Worm (Caenorhabditis elegans) whole organism, L1 larva: ENCODE data around the gene T22B2.5.
A peak's percentile ranks its signal among the peaks of the same experiment; 100 is the strongest.

ENCODE experiments used
- C04F5.9 ChIP-seq: sonication (generic microtip); optimal IDR thresholded peaks from 2 replicates; lab custom pipeline; 2016; ENCODE audit warnings: missing genetic modification characterization, missing compliant biosample characterization
- alr-1 ChIP-seq: fragments of 200-800 bp; sonication (Bioruptor generic); optimal IDR thresholded peaks from 2 replicates; lab custom pipeline; 2018; ENCODE audit warnings: borderline replicate concordance, mild to moderate bottlenecking, missing genetic modification characterization, missing compliant biosample characterization
- ama-1 ChIP-seq: fragments of 150-350 bp; optimal IDR thresholded peaks from 2 replicates; lab custom pipeline; 2014
- ceh-8 ChIP-seq: fragments of 200-800 bp; sonication (Bioruptor generic); optimal IDR thresholded peaks from 2 replicates; lab custom pipeline; 2018; ENCODE audit warnings: mild to moderate bottlenecking, missing genetic modification characterization, moderate library complexity, missing compliant biosample characterization
- dsc-1 ChIP-seq: sonication (generic microtip); optimal IDR thresholded peaks from 2 replicates; lab custom pipeline; 2016; ENCODE audit warnings: mild to moderate bottlenecking, missing genetic modification characterization, missing compliant biosample characterization
- efl-1 ChIP-seq, 4 experiments: fragments of 150-350 bp; optimal IDR thresholded peaks in 3 of 4; peaks in 1 of 4; 1 replicate in 1 of 4; 2 replicates in 3 of 4; lab custom pipeline; 2014; ENCODE audit warnings: missing biosample characterization in 2 of 4, missing genetic modification characterization in 2 of 4, missing genetic modification reagents in 2 of 4
- efl-3 ChIP-seq: fragments of 200-800 bp; sonication (Bioruptor generic); optimal IDR thresholded peaks from 2 replicates; lab custom pipeline; 2018; ENCODE audit warnings: mild to moderate bottlenecking, missing genetic modification characterization, missing compliant biosample characterization
- egl-13 ChIP-seq: sonication (generic microtip); optimal IDR thresholded peaks from 2 replicates; lab custom pipeline; 2016; ENCODE audit warnings: missing genotype, missing genetic modification reagents, missing genetic modification characterization, missing compliant biosample characterization
- elt-2 ChIP-seq: sonication (generic microtip); optimal IDR thresholded peaks from 2 replicates; lab custom pipeline; 2016; ENCODE audit warnings: missing genetic modification characterization, mild to moderate bottlenecking, inconsistent platforms, missing compliant biosample characterization, missing genetic modification reagents
- fkh-10 ChIP-seq: sonication (generic microtip); optimal IDR thresholded peaks from 2 replicates; lab custom pipeline; 2017; ENCODE audit warnings: missing biosample characterization, missing genetic modification reagents, missing genetic modification characterization
- fkh-4 ChIP-seq: sonication (generic microtip); optimal IDR thresholded peaks from 2 replicates; lab custom pipeline; 2016; ENCODE audit warnings: missing compliant biosample characterization, missing genetic modification characterization, borderline replicate concordance
- fkh-8 ChIP-seq: sonication (generic microtip); optimal IDR thresholded peaks from 2 replicates; lab custom pipeline; 2016; ENCODE audit warnings: mild to moderate bottlenecking, missing genetic modification characterization, missing compliant biosample characterization
- lin-13 ChIP-seq: fragments of 150-350 bp; optimal IDR thresholded peaks from 2 replicates; lab custom pipeline; 2014; ENCODE audit warnings: missing biosample characterization, missing genetic modification reagents, missing genetic modification characterization
- lin-14 ChIP-seq: fragments of 200-800 bp; sonication (Bioruptor generic); optimal IDR thresholded peaks from 2 replicates; lab custom pipeline; 2018; ENCODE audit warnings: mild to moderate bottlenecking, missing genetic modification characterization, moderate library complexity, missing compliant biosample characterization
- lin-35 ChIP-seq, 2 experiments: fragments of 150-350 bp; optimal IDR thresholded peaks; 2 replicates each; lab custom pipeline; 2014; ENCODE audit warnings: missing biosample characterization in 2 of 2, missing genetic modification characterization in 2 of 2, missing genetic modification reagents in 2 of 2
- lin-39 ChIP-seq: fragments of 150-350 bp; optimal IDR thresholded peaks from 2 replicates; lab custom pipeline; 2014; ENCODE audit warnings: missing biosample characterization, missing genetic modification reagents, missing genetic modification characterization
- lsy-2 ChIP-seq, 2 experiments: fragments of 150-350 bp; optimal IDR thresholded peaks; 2 replicates each; lab custom pipeline; 2014; ENCODE audit warnings: missing biosample characterization in 2 of 2, missing genetic modification characterization in 2 of 2
- nhr-12 ChIP-seq: sonication (generic microtip); optimal IDR thresholded peaks from 2 replicates; lab custom pipeline; 2017; ENCODE audit warnings: missing biosample characterization, missing genetic modification characterization
- nhr-19 ChIP-seq: fragments of 200-800 bp; sonication (Bioruptor generic); conservative IDR thresholded peaks from 2 replicates; pipeline ENCODE4 v1.3.6; 2022; ENCODE audit warnings: missing genetic modification characterization, missing compliant biosample characterization
- nhr-71 ChIP-seq: sonication (generic microtip); optimal IDR thresholded peaks from 2 replicates; lab custom pipeline; 2016; ENCODE audit warnings: mild to moderate bottlenecking, missing genetic modification characterization, moderate library complexity, missing compliant biosample characterization
- nhr-77 ChIP-seq: fragments of 150-350 bp; optimal IDR thresholded peaks from 2 replicates; lab custom pipeline; 2014; ENCODE audit warnings: missing biosample characterization, missing genetic modification characterization
- nhr-90 ChIP-seq: sonication (generic microtip); optimal IDR thresholded peaks from 2 replicates; lab custom pipeline; 2016; ENCODE audit warnings: mild to moderate bottlenecking, missing genetic modification characterization, missing compliant biosample characterization; ENCODE audit not compliant: poor library complexity
- rnt-1 ChIP-seq: sonication (generic microtip); optimal IDR thresholded peaks from 2 replicates; lab custom pipeline; 2016; ENCODE audit warnings: mild to moderate bottlenecking, missing genetic modification characterization, moderate library complexity, missing compliant biosample characterization
- snu-23 ChIP-seq: sonication (generic microtip); optimal IDR thresholded peaks from 2 replicates; lab custom pipeline; 2016; ENCODE audit warnings: missing genetic modification characterization, missing compliant biosample characterization
- swsn-7 ChIP-seq: sonication (generic microtip); optimal IDR thresholded peaks from 2 replicates; lab custom pipeline; 2016; ENCODE audit warnings: missing genetic modification characterization, missing compliant biosample characterization
- tbx-2 ChIP-seq: sonication (generic microtip); optimal IDR thresholded peaks from 2 replicates; lab custom pipeline; 2016; ENCODE audit warnings: missing genetic modification characterization, missing compliant biosample characterization
- unc-130 ChIP-seq: fragments of 150-350 bp; optimal IDR thresholded peaks from 2 replicates; lab custom pipeline; 2017; ENCODE audit warnings: missing biosample characterization, missing genetic modification characterization, inconsistent platforms
- unc-30 ChIP-seq: sonication (generic microtip); optimal IDR thresholded peaks from 2 replicates; lab custom pipeline; 2017; ENCODE audit warnings: missing biosample characterization, missing genetic modification characterization
- unc-98 ChIP-seq: fragments of 200-800 bp; sonication (Bioruptor generic); IDR thresholded peaks from 2 replicates; pipeline ENCODE4 v1.3.6; 2022; ENCODE audit warnings: missing genetic modification characterization, missing compliant biosample characterization
- xbp-1 ChIP-seq: sonication (generic microtip); optimal IDR thresholded peaks from 2 replicates; lab custom pipeline; 2016; ENCODE audit warnings: missing genetic modification characterization, missing compliant biosample characterization
- zag-1 ChIP-seq: fragments of 150-350 bp; optimal IDR thresholded peaks from 2 replicates; lab custom pipeline; 2014; ENCODE audit warnings: missing biosample characterization, missing genetic modification characterization

The T22B2.5 gene

ce11 chrX:3904568-3904967 lies 6.6 kb downstream of the T22B2.5 start, which contains the start of gene sup-12:
TSS of gene sup-12 (plus strand) at chrX:3904584.
- peak; percentile 85 for TF ChIP-seq dsc-1 (tag; lab: Kevin White, UChicago)
- TF ChIP-seq xbp-1 (tag; lab: Kevin White, UChicago), result no peak
- peak; percentile 31 for TF ChIP-seq fkh-4

ce11 chrX:3901389-3901788 lies 9.8 kb downstream of the T22B2.5 start:
- peak; percentile 35 for TF ChIP-seq lin-14
- TF ChIP-seq xbp-1 (tag; lab: Kevin White, UChicago), result no peak
- TF ChIP-seq fkh-10 (GFP tag; lab: Kevin White, UChicago), result peak; percentile 96
- no peak for TF ChIP-seq fkh-8 (tag; lab: Kevin White, UChicago)
- no peak for TF ChIP-seq zag-1 (tag; lab: Kevin White, UChicago)
- TF ChIP-seq ama-1, result no peak
- TF ChIP-seq, all 84 proteins: peak for 2

ce11 chrX:3900715-3901114 lies 10.5 kb downstream of the T22B2.5 start:
- TF ChIP-seq alr-1, result no peak
- TF ChIP-seq nhr-19 (GFP tag; lab: Robert Waterston, UW), result peak; percentile 53
- TF ChIP-seq unc-130 (tag; lab: Kevin White, UChicago), result peak; percentile 13
- TF ChIP-seq swsn-7 (tag; lab: Kevin White, UChicago), result peak; percentile 1
- no peak for TF ChIP-seq C04F5.9 (tag; lab: Kevin White, UChicago)
- TF ChIP-seq snu-23 (GFP tag; lab: Kevin White, UChicago), result peak; percentile 34
- peak; percentile 62 for TF ChIP-seq lin-14
- peak; percentile 65 for TF ChIP-seq nhr-71 (tag; lab: Kevin White, UChicago)
- peak in 1 of 2 experiments; percentile 26 for TF ChIP-seq lsy-2 (tag; optimal IDR thresholded peaks at IDR 0.05; lab: Kevin White, UChicago)
- peak; percentile 82 for TF ChIP-seq rnt-1 (tag; lab: Kevin White, UChicago)
- TF ChIP-seq, all 84 proteins: peak for 8

ce11 chrX:3898255-3899177 lies 12.7 kb downstream of the T22B2.5 start:
- TF ChIP-seq unc-30 (peak; percentile 63), fkh-8 (tag; lab: Kevin White, UChicago) (peak; percentile 23), lin-14 (peak; percentile 8), efl-1 (optimal IDR thresholded peaks at IDR 0.05; lab: Kevin White, UChicago) (no peak), efl-1 (GFP tag; optimal IDR thresholded peaks at IDR 0.05 in 1 of 2; lab: Kevin White, UChicago) (peak in 1 of 2 experiments; percentile 77), nhr-77 (no peak), efl-3 (GFP tag; lab: Kevin White, UChicago) (no peak), rnt-1 (tag; lab: Kevin White, UChicago) (peak; percentile 4)
- TF ChIP-seq, all 84 proteins: peak for 5

- TF ChIP-seq unc-98 (GFP tag; lab: Robert Waterston, UW), result no peak
- TF ChIP-seq nhr-90, result no peak
- TF ChIP-seq lin-35 (GFP tag; optimal IDR thresholded peaks at IDR 0.05; lab: Kevin White, UChicago), result no peak
These were observed 15.6 kb downstream of the T22B2.5 start, which contains the start of gene F47F2.3 for ce11 chrX:3895577-3895976. TSS of gene F47F2.3 (minus strand) at chrX:3895677.

- no peak for TF ChIP-seq ceh-8 (GFP tag; lab: Kevin White, UChicago)
- no peak for TF ChIP-seq elt-2 (tag; lab: Kevin White, UChicago)
- no peak for TF ChIP-seq egl-13 (tag; lab: Kevin White, UChicago)
- no peak for TF ChIP-seq nhr-12
- TF ChIP-seq lin-13 (GFP tag; lab: Kevin White, UChicago), result no peak
- no peak for TF ChIP-seq lin-39 (tag; lab: Kevin White, UChicago)
- TF ChIP-seq alr-1, result no peak
- TF ChIP-seq tbx-2 (tag; lab: Kevin White, UChicago), result no peak
These were observed 23.6 kb downstream of the T22B2.5 start for ce11 chrX:3887595-3887994.
